Fruit fly (Drosophila melanogaster) whole organism, embryonic: Measurements from ENCODE around the gene CG13071.

Experiments
- Antp ChIP-seq: fragments of 200-800 bp; sonication (Bioruptor generic); optimal IDR thresholded peaks from 3 replicates; lab custom pipeline; 2016; ENCODE audit warnings: missing biosample characterization, missing genetic modification characterization
- Asciz ChIP-seq: fragments of 200-800 bp; sonication (Bioruptor generic); optimal IDR thresholded peaks from 2 replicates; lab custom pipeline; 2017; ENCODE audit warnings: missing biosample characterization, mild to moderate bottlenecking, missing genetic modification characterization, missing genetic modification reagents
- BtbVII ChIP-seq: fragments of 200-800 bp; sonication (Bioruptor generic); optimal IDR thresholded peaks from 3 replicates; lab custom pipeline; 2017; ENCODE audit warnings: missing biosample characterization, mild to moderate bottlenecking, missing genetic modification characterization
- CG6791 ChIP-seq: fragments of 200-800 bp; sonication (Bioruptor generic); IDR thresholded peaks from 3 replicates; pipeline ENCODE4 v1.3.6; 2022; ENCODE audit warnings: missing biosample characterization, missing genetic modification characterization; ENCODE audit not compliant: partially characterized antibody
- CG7556 ChIP-seq: fragments of 200-800 bp; sonication (Bioruptor generic); optimal IDR thresholded peaks from 2 replicates; lab custom pipeline; 2017; ENCODE audit warnings: missing biosample characterization, mild to moderate bottlenecking, missing genetic modification characterization
- CG8359 ChIP-seq: fragments of 200-800 bp; sonication (Bioruptor generic); optimal IDR thresholded peaks from 2 replicates; lab custom pipeline; 2017; ENCODE audit warnings: missing biosample characterization, mild to moderate bottlenecking, missing genetic modification characterization, borderline replicate concordance
- Fer3 ChIP-seq: fragments of 200-800 bp; sonication (Bioruptor generic); optimal IDR thresholded peaks from 2 replicates; lab custom pipeline; 2018; ENCODE audit warnings: missing biosample characterization, mild to moderate bottlenecking, missing genetic modification characterization, moderate library complexity
- Oli ChIP-seq: fragments of 200-800 bp; sonication (Bioruptor generic); optimal IDR thresholded peaks from 2 replicates; lab custom pipeline; 2018; ENCODE audit warnings: missing biosample characterization, mild to moderate bottlenecking, missing genetic modification characterization, moderate library complexity
- Scr ChIP-seq: fragments of 200-800 bp; sonication (Bioruptor generic); IDR thresholded peaks from 2 replicates; pipeline ENCODE4 v1.3.6; 2022; ENCODE audit warnings: missing biosample characterization, missing genetic modification characterization; ENCODE audit not compliant: partially characterized antibody
- nmo ChIP-seq: fragments of 200-800 bp; sonication (Bioruptor generic); optimal IDR thresholded peaks from 2 replicates; lab custom pipeline; 2018; ENCODE audit warnings: missing biosample characterization, mild to moderate bottlenecking, missing genetic modification characterization, moderate library complexity
- toy ChIP-seq: fragments of 200-800 bp; sonication (Bioruptor generic); IDR thresholded peaks from 2 replicates; pipeline ENCODE4 v1.3.6; 2022; ENCODE audit warnings: missing biosample characterization, missing genetic modification characterization
- twi ChIP-seq: fragments of 200-800 bp; optimal IDR thresholded peaks from 2 replicates; lab custom pipeline; 2019; ENCODE audit warnings: missing biosample characterization, mild to moderate bottlenecking, missing genetic modification characterization, moderate library complexity

dm6 chr3L:16228659-16229205 is 33.8 kb upstream of the CG13071 start, which contains the start of gene Tmx3:
- no peak for TF ChIP-seq CG8359
- TF ChIP-seq Asciz (GFP tag; lab: Kevin White, UChicago), result peak; percentile 30
- TF ChIP-seq Antp (GFP tag; lab: Kevin White, UChicago), result peak; percentile 65
- no peak for TF ChIP-seq CG6791 (GFP tag; lab: Robert Waterston, UW)
- peak; percentile 96 for TF ChIP-seq nmo (GFP tag; lab: Kevin White, UChicago)
- no peak for TF ChIP-seq twi (tag; lab: Kevin White, UChicago)
- TF ChIP-seq Scr (GFP tag; lab: Robert Waterston, UW), result no peak
- TF ChIP-seq toy (GFP tag; lab: Robert Waterston, UW), result peak; percentile 72; the same call in 1 of the 2 replicates
- peak; percentile 86 for TF ChIP-seq CG7556 (GFP tag; lab: Kevin White, UChicago)
- no peak for TF ChIP-seq BtbVII
- peak; percentile 83 for TF ChIP-seq Fer3 (tag; lab: Kevin White, UChicago)
- peak; percentile 81 for TF ChIP-seq Oli
